Fruit fly (Drosophila melanogaster) whole organism, prepupa: ENCODE results near the gene CG11596.

ENCODE experiments used
- Blimp-1 ChIP-seq: fragments of 200-800 bp; sonication (Bioruptor generic); optimal IDR thresholded peaks from 3 replicates; lab custom pipeline; 2017; ENCODE audit warnings: missing biosample characterization, missing genetic modification characterization, mild to moderate bottlenecking, moderate library complexity, missing genetic modification reagents
- CG10631 ChIP-seq: fragments of 200-800 bp; sonication (Bioruptor generic); optimal IDR thresholded peaks from 2 replicates; lab custom pipeline; 2016; ENCODE audit warnings: missing biosample characterization, missing genetic modification characterization
- CG10669 ChIP-seq: fragments of 200-800 bp; sonication (Bioruptor generic); optimal IDR thresholded peaks from 3 replicates; lab custom pipeline; 2018; ENCODE audit warnings: missing biosample characterization, mild to moderate bottlenecking, missing genetic modification characterization, moderate library complexity
- CG11762 ChIP-seq: fragments of 200-800 bp; sonication (Bioruptor generic); optimal IDR thresholded peaks from 3 replicates; lab custom pipeline; 2016; ENCODE audit warnings: missing biosample characterization, missing genetic modification characterization; ENCODE audit not compliant: insufficient read depth
- CG11902 ChIP-seq: fragments of 200-800 bp; sonication (Bioruptor generic); optimal IDR thresholded peaks from 3 replicates; lab custom pipeline; 2016; ENCODE audit warnings: missing biosample characterization, missing genetic modification characterization
- CG15336 ChIP-seq: fragments of 200-800 bp; sonication (Bioruptor generic); IDR thresholded peaks from 2 replicates; pipeline ENCODE4 v1.3.6; 2022; ENCODE audit warnings: missing biosample characterization, missing genetic modification characterization
- CG16779 ChIP-seq: fragments of 200-800 bp; sonication (Bioruptor generic); optimal IDR thresholded peaks from 3 replicates; lab custom pipeline; 2017; ENCODE audit warnings: missing biosample characterization, mild to moderate bottlenecking, missing genetic modification characterization
- CG31627 ChIP-seq: fragments of 200-800 bp; sonication (Bioruptor generic); optimal IDR thresholded peaks from 3 replicates; lab custom pipeline; 2016; ENCODE audit warnings: missing biosample characterization, missing genetic modification characterization
- CG32006 ChIP-seq: fragments of 200-800 bp; sonication (Bioruptor generic); optimal IDR thresholded peaks from 3 replicates; lab custom pipeline; 2017; ENCODE audit warnings: missing biosample characterization, mild to moderate bottlenecking, missing genetic modification characterization
- CG34406 ChIP-seq: fragments of 200-800 bp; sonication (Bioruptor generic); optimal IDR thresholded peaks from 3 replicates; lab custom pipeline; 2016; ENCODE audit warnings: missing biosample characterization, missing genetic modification characterization
- CG3919 ChIP-seq: fragments of 200-800 bp; sonication (Bioruptor generic); optimal IDR thresholded peaks from 3 replicates; lab custom pipeline; 2016; ENCODE audit warnings: missing biosample characterization, missing genetic modification characterization
- CG4318 ChIP-seq: fragments of 200-800 bp; sonication (Bioruptor generic); optimal IDR thresholded peaks from 3 replicates; lab custom pipeline; 2017; ENCODE audit warnings: missing biosample characterization, mild to moderate bottlenecking, missing genetic modification characterization
- CG6163 ChIP-seq: fragments of 200-800 bp; sonication (Bioruptor generic); IDR thresholded peaks from 3 replicates; pipeline ENCODE4 v1.3.6; 2022; ENCODE audit warnings: missing biosample characterization, missing genetic modification characterization
- CG6276 ChIP-seq: fragments of 200-800 bp; sonication (Bioruptor generic); optimal IDR thresholded peaks from 2 replicates; lab custom pipeline; 2017; ENCODE audit warnings: missing biosample characterization, mild to moderate bottlenecking, missing genetic modification characterization
- CG6792 ChIP-seq: fragments of 200-800 bp; sonication (Bioruptor generic); optimal IDR thresholded peaks from 3 replicates; lab custom pipeline; 2016; ENCODE audit warnings: missing biosample characterization, missing genetic modification characterization
- CG6808 ChIP-seq: fragments of 200-800 bp; sonication (Bioruptor generic); optimal IDR thresholded peaks from 3 replicates; lab custom pipeline; 2017; ENCODE audit warnings: missing biosample characterization, missing genetic modification characterization, mild to moderate bottlenecking, moderate library complexity, missing genetic modification reagents
- CG6854 ChIP-seq: fragments of 200-800 bp; sonication (Bioruptor generic); optimal IDR thresholded peaks from 2 replicates; lab custom pipeline; 2017; ENCODE audit warnings: missing biosample characterization, mild to moderate bottlenecking, missing genetic modification characterization
- CG8119 ChIP-seq: fragments of 200-800 bp; sonication (Bioruptor generic); IDR thresholded peaks from 3 replicates; pipeline ENCODE4 v1.3.6; 2022; ENCODE audit warnings: missing biosample characterization, missing genetic modification characterization
- CG8319 ChIP-seq: fragments of 200-800 bp; sonication (Bioruptor generic); optimal IDR thresholded peaks from 3 replicates; lab custom pipeline; 2016; ENCODE audit warnings: missing biosample characterization, missing genetic modification characterization
- CG8632 ChIP-seq: fragments of 200-800 bp; sonication (Bioruptor generic); optimal IDR thresholded peaks from 3 replicates; lab custom pipeline; 2016; ENCODE audit warnings: missing biosample characterization, missing genetic modification characterization
- CG9139 ChIP-seq: fragments of 200-800 bp; sonication (Bioruptor generic); optimal IDR thresholded peaks from 3 replicates; lab custom pipeline; 2017; ENCODE audit warnings: missing biosample characterization, mild to moderate bottlenecking, missing genetic modification characterization
- Eip75B ChIP-seq: fragments of 200-800 bp; sonication (Bioruptor generic); optimal IDR thresholded peaks from 3 replicates; lab custom pipeline; 2016; ENCODE audit warnings: missing biosample characterization, missing genetic modification characterization
- Eip78C ChIP-seq: fragments of 200-800 bp; sonication (Bioruptor generic); peaks from one replicate; lab custom pipeline; 2016; ENCODE audit warnings: missing biosample characterization, missing genetic modification characterization
- Eip93F ChIP-seq: fragments of 200-800 bp; sonication (Bioruptor generic); optimal IDR thresholded peaks from 2 replicates; lab custom pipeline; 2016; ENCODE audit warnings: missing biosample characterization, mild to moderate bottlenecking, missing genetic modification characterization
- Ets21C ChIP-seq: fragments of 200-800 bp; sonication (Bioruptor generic); optimal IDR thresholded peaks from 3 replicates; lab custom pipeline; 2016; ENCODE audit warnings: missing biosample characterization, missing genetic modification characterization
- Ets96B ChIP-seq: fragments of 200-800 bp; optimal IDR thresholded peaks from 2 replicates; lab custom pipeline; 2019; ENCODE audit warnings: missing biosample characterization, mild to moderate bottlenecking, missing genetic modification characterization, moderate library complexity
- Gug ChIP-seq: fragments of 200-800 bp; sonication (Bioruptor generic); IDR thresholded peaks from 2 replicates; pipeline ENCODE4 v1.3.6; 2022; ENCODE audit warnings: missing biosample characterization, missing genetic modification characterization
- Hr4 ChIP-seq: fragments of 200-800 bp; sonication (Bioruptor generic); optimal IDR thresholded peaks from 3 replicates; lab custom pipeline; 2016; ENCODE audit warnings: missing biosample characterization, missing genetic modification characterization
- Lpt ChIP-seq: fragments of 200-800 bp; sonication (Bioruptor generic); optimal IDR thresholded peaks from 3 replicates; lab custom pipeline; 2016; ENCODE audit warnings: missing biosample characterization, missing genetic modification characterization
- Met ChIP-seq: fragments of 200-800 bp; sonication (Bioruptor generic); optimal IDR thresholded peaks from 3 replicates; lab custom pipeline; 2016; ENCODE audit warnings: missing biosample characterization, missing genetic modification characterization
- Sox102F ChIP-seq: fragments of 200-800 bp; sonication (Bioruptor generic); optimal IDR thresholded peaks from 2 replicates; lab custom pipeline; 2016; ENCODE audit warnings: missing biosample characterization, mild to moderate bottlenecking, missing genetic modification characterization
- Sox14 ChIP-seq: fragments of 200-800 bp; sonication (Bioruptor generic); optimal IDR thresholded peaks from 3 replicates; lab custom pipeline; 2016; ENCODE audit warnings: missing biosample characterization, missing genetic modification characterization
- Sox15 ChIP-seq: fragments of 200-800 bp; sonication (Bioruptor generic); optimal IDR thresholded peaks from 3 replicates; lab custom pipeline; 2016; ENCODE audit warnings: missing biosample characterization, missing genetic modification characterization
- acj6 ChIP-seq: fragments of 200-800 bp; sonication (Bioruptor generic); optimal IDR thresholded peaks from 3 replicates; lab custom pipeline; 2016; ENCODE audit warnings: missing biosample characterization, missing genetic modification characterization
- dac ChIP-seq: fragments of 200-800 bp; sonication (Bioruptor generic); optimal IDR thresholded peaks from 2 replicates; lab custom pipeline; 2017; ENCODE audit warnings: missing biosample characterization, mild to moderate bottlenecking, missing genetic modification characterization
- esn ChIP-seq: fragments of 200-800 bp; sonication (Bioruptor generic); optimal IDR thresholded peaks from 2 replicates; lab custom pipeline; 2016; ENCODE audit warnings: missing biosample characterization, mild to moderate bottlenecking, missing genetic modification characterization, moderate library complexity
- fd85E ChIP-seq: fragments of 200-800 bp; sonication (Bioruptor generic); optimal IDR thresholded peaks from 3 replicates; lab custom pipeline; 2016; ENCODE audit warnings: missing biosample characterization, missing genetic modification characterization
- pdm3 ChIP-seq: fragments of 200-800 bp; sonication (Bioruptor generic); optimal IDR thresholded peaks from 3 replicates; lab custom pipeline; 2016; ENCODE audit warnings: missing biosample characterization, missing genetic modification characterization
- ss ChIP-seq, 2 experiments: fragments of 200-800 bp; sonication (Bioruptor generic); optimal IDR thresholded peaks; 2 replicates in 1 of 2; 3 replicates in 1 of 2; lab custom pipeline; 2017 to 2018; ENCODE audit warnings: mild to moderate bottlenecking in 2 of 2, missing biosample characterization in 2 of 2, missing genetic modification characterization in 2 of 2, moderate library complexity in 1 of 2
- svp ChIP-seq: fragments of 200-800 bp; sonication (Bioruptor generic); peaks from one replicate; lab custom pipeline; 2016; ENCODE audit warnings: missing biosample characterization, missing genetic modification characterization
- topi ChIP-seq: fragments of 200-800 bp; sonication (Bioruptor generic); optimal IDR thresholded peaks from 3 replicates; lab custom pipeline; 2016; ENCODE audit warnings: missing biosample characterization, missing genetic modification characterization
- vri ChIP-seq: fragments of 200-800 bp; sonication (Bioruptor generic); optimal IDR thresholded peaks from 3 replicates; lab custom pipeline; 2016; ENCODE audit warnings: missing biosample characterization, mild to moderate bottlenecking, missing genetic modification characterization

CG11596 gene

dm6 chrX:1966779-1967520 lies 39.5 kb downstream of the CG11596 start (continued):
- TF ChIP-seq Blimp-1, result no peak
- 0 out of 2 replicates have a peak, but pooled peaks have one; percentile 9 for TF ChIP-seq Gug
- peak; percentile 63 for TF ChIP-seq CG4318 (GFP tag; lab: Kevin White, UChicago)
- peak; percentile 60; the same call in 1 of the 3 replicates for TF ChIP-seq CG8119
- TF ChIP-seq CG32006, result peak; percentile 79
- peak; percentile 63 for TF ChIP-seq svp
- no peak for TF ChIP-seq CG31627 (GFP tag; lab: Kevin White, UChicago)
- no peak for TF ChIP-seq CG8632
- TF ChIP-seq CG11902 (GFP tag; lab: Kevin White, UChicago), result peak; percentile 26
- TF ChIP-seq pdm3 (GFP tag; lab: Kevin White, UChicago), result peak; percentile 22
- TF ChIP-seq dac (GFP tag; lab: Kevin White, UChicago), result peak; percentile 33
- peak; percentile 0 for TF ChIP-seq esn
- peak; percentile 11 for TF ChIP-seq CG6792
- TF ChIP-seq Ets96B (tag; lab: Kevin White, UChicago), result no peak
- no peak for TF ChIP-seq fd85E (GFP tag; lab: Kevin White, UChicago)
- no peak for TF ChIP-seq CG9139 (GFP tag; lab: Kevin White, UChicago)
- TF ChIP-seq Hr4 (GFP tag; lab: Kevin White, UChicago), result peak; percentile 67

DNA sequence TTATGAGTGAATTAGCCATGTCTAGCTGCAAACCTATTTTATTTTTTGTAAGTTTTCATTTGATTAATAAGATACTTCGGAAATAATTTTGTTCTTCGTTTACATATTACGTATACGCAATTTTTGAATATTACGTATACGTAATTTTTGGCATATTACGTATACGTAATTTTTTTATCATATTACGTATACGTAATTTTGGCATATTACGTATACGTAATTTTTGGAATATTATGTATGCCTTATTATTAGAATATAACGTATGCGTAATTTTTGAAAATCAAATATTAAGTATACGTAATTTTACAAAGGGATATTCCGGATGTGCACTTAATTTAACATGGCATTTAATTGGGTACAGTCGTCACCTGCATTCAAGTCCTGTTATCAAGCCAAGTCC lies 40.7 kb downstream of the CG11596 start:
- no peak for TF ChIP-seq CG8319 (GFP tag; lab: Kevin White, UChicago)
- no peak for TF ChIP-seq CG10669
- TF ChIP-seq Eip78C (GFP tag; lab: Kevin White, UChicago), result peak; percentile 21
- TF ChIP-seq CG11902 (GFP tag; lab: Kevin White, UChicago), result no peak
- no peak for TF ChIP-seq ss (GFP tag; optimal IDR thresholded peaks at IDR 0.05; lab: Kevin White, UChicago)
- TF ChIP-seq CG3919 (GFP tag; lab: Kevin White, UChicago), result no peak
- TF ChIP-seq CG6163 (GFP tag; lab: Robert Waterston, UW), result no peak
- no peak for TF ChIP-seq esn

dm6 chrX:1968581-1969258 lies 41.2 kb downstream of the CG11596 start:
- TF ChIP-seq dac (GFP tag; lab: Kevin White, UChicago) (peak; percentile 86), Sox14 (GFP tag; lab: Kevin White, UChicago) (peak; percentile 73), vri (GFP tag; lab: Kevin White, UChicago) (no peak), CG11902 (GFP tag; lab: Kevin White, UChicago) (peak; percentile 69), acj6 (GFP tag; lab: Kevin White, UChicago) (peak; percentile 77), CG6808 (GFP tag; lab: Kevin White, UChicago) (peak; percentile 69), CG8119 (peak; percentile 93), CG11762 (GFP tag; lab: Kevin White, UChicago) (peak; percentile 65), Eip78C (GFP tag; lab: Kevin White, UChicago) (peak; percentile 94), CG31627 (GFP tag; lab: Kevin White, UChicago) (peak; percentile 43), ss (GFP tag; optimal IDR thresholded peaks at IDR 0.05; lab: Kevin White, UChicago) (peak; percentile 60 to 77), fd85E (GFP tag; lab: Kevin White, UChicago) (peak; percentile 0), CG10669 (peak; percentile 71), Lpt (GFP tag; lab: Kevin White, UChicago) (peak; percentile 83), CG9139 (GFP tag; lab: Kevin White, UChicago) (peak; percentile 52), CG10631 (GFP tag; lab: Kevin White, UChicago) (peak; percentile 71), Met (no peak), pdm3 (GFP tag; lab: Kevin White, UChicago) (peak; percentile 88), Hr4 (GFP tag; lab: Kevin White, UChicago) (peak; percentile 90), Eip75B (peak; percentile 81), CG32006 (peak; percentile 93), CG6854 (GFP tag; lab: Kevin White, UChicago) (no peak), CG16779 (tag; lab: Kevin White, UChicago) (peak; percentile 73), CG6163 (GFP tag; lab: Robert Waterston, UW) (peak; percentile 75), esn (peak; percentile 27), CG6276 (GFP tag; lab: Kevin White, UChicago) (peak; percentile 91), Eip93F (GFP tag; lab: Kevin White, UChicago) (no peak), Ets21C (GFP tag; lab: Kevin White, UChicago) (no peak), CG15336 (peak; percentile 93), topi (peak; percentile 37), CG3919 (GFP tag; lab: Kevin White, UChicago) (peak; percentile 78), CG34406 (GFP tag; lab: Kevin White, UChicago) (peak; percentile 67), Sox102F (GFP tag; lab: Kevin White, UChicago) (no peak), Sox15 (GFP tag; lab: Kevin White, UChicago) (peak; percentile 56), Blimp-1 (no peak), svp (peak; percentile 67), CG4318 (GFP tag; lab: Kevin White, UChicago) (peak; percentile 86)
